Fruit fly (Drosophila melanogaster): ENCODE data around the gene CG18809.

CG18809 gene

DNA sequence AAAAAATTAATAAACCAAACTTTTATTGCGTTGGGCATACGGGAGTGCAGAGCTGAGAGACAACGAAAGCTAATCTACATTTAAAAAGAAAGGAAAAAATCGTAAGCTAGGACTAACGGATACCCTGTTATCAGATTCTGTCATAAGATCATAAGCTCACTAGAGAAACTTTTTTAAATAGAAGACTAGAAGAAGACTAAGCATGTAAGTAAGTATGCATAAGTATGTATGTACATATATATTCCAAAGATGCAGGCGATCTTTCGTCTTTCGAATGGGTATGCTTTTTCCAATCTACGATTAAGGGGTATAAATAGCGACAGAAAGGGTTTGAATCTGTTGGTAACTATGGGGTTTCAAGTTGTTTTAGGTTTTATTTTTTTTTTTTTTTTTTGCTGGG, 40.7 kb upstream of the CG18809 start (continued):
- peak; percentile 27; the same call in 1 of the 2 replicates for TF ChIP-seq lmd (GFP tag; IDR thresholded peaks at IDR 0.05)
- no peak for TF ChIP-seq hkb (optimal IDR thresholded peaks at IDR 0.05)
- TF ChIP-seq hkb (GFP tag; IDR thresholded peaks at IDR 0.05): no peak
- 0 out of 3 replicates have a peak, but pooled peaks have one; percentile 31 for TF ChIP-seq CG17361 (GFP tag; IDR thresholded peaks at IDR 0.05)
- no peak for TF ChIP-seq dati (GFP tag; IDR thresholded peaks at IDR 0.05)
- peak; percentile 39; the same call in 1 of the 2 replicates for TF ChIP-seq CG1024 (GFP tag; IDR thresholded peaks at IDR 0.05)
- TF ChIP-seq Awh (GFP tag; IDR thresholded peaks at IDR 0.05): 0 out of 2 replicates have a peak, but pooled peaks have one; percentile 8
- peak; percentile 8 for TF ChIP-seq Dip3 (GFP tag; optimal IDR thresholded peaks at IDR 0.05)
- TF ChIP-seq MBD-R2 (GFP tag; IDR thresholded peaks at IDR 0.05): no peak
- TF ChIP-seq tin (GFP tag; optimal IDR thresholded peaks at IDR 0.05): no peak
- no peak for TF ChIP-seq CG9932 (GFP tag; IDR thresholded peaks at IDR 0.05)
- TF ChIP-seq trh (GFP tag; optimal IDR thresholded peaks at IDR 0.05): no peak
- TF ChIP-seq ab (GFP tag; optimal IDR thresholded peaks at IDR 0.05): no peak
- TF ChIP-seq CG12391 (tag; optimal IDR thresholded peaks at IDR 0.05): peak; percentile 42
- TF ChIP-seq nerfin-2 (GFP tag; IDR thresholded peaks at IDR 0.05; ENCODE audit: partially characterized antibody): no peak
- no peak for TF ChIP-seq Oaz (GFP tag; IDR thresholded peaks at IDR 0.05)
- TF ChIP-seq so (GFP tag; IDR thresholded peaks at IDR 0.05): no peak
- no peak for TF ChIP-seq MTF-1 (GFP tag; optimal IDR thresholded peaks at IDR 0.05; ENCODE audit: borderline replicate concordance)
- TF ChIP-seq Pdp1 (GFP tag; optimal IDR thresholded peaks at IDR 0.05): peak; percentile 1 to 13
- no peak for TF ChIP-seq Mad (GFP tag; optimal IDR thresholded peaks at IDR 0.05)
- no peak for TF ChIP-seq HHEX (GFP tag; optimal IDR thresholded peaks at IDR 0.05)
- no peak for TF ChIP-seq knrl (GFP tag; IDR thresholded peaks at IDR 0.05; ENCODE audit: partially characterized antibody)
- peak; percentile 63 for TF ChIP-seq CG2712 (tag; optimal IDR thresholded peaks at IDR 0.05)
- TF ChIP-seq CG10431 (GFP tag; optimal IDR thresholded peaks at IDR 0.05): no peak
- TF ChIP-seq YL-1 (GFP tag; optimal IDR thresholded peaks at IDR 0.05): no peak
- no peak for TF ChIP-seq E2f2 (GFP tag; IDR thresholded peaks at IDR 0.05)
- no peak for TF ChIP-seq br (optimal IDR thresholded peaks at IDR 0.05)
- TF ChIP-seq Sox100B (GFP tag; optimal IDR thresholded peaks at IDR 0.05): no peak
- TF ChIP-seq Eip74EF (GFP tag; optimal IDR thresholded peaks at IDR 0.05): no peak
- peak; percentile 33 for TF ChIP-seq nmo (GFP tag; optimal IDR thresholded peaks at IDR 0.05)
- TF ChIP-seq Atf6 (GFP tag; IDR thresholded peaks at IDR 0.05): no peak
- TF ChIP-seq bab2 (GFP tag; optimal IDR thresholded peaks at IDR 0.05): no peak
- no peak for TF ChIP-seq aop (GFP tag; IDR thresholded peaks at IDR 0.05)
- no peak for TF ChIP-seq GATAe (GFP tag; conservative IDR thresholded peaks at IDR 0.05)
- TF ChIP-seq CG2129 (GFP tag; IDR thresholded peaks at IDR 0.05; ENCODE audit: partially characterized antibody): no peak
- TF ChIP-seq cwo (GFP tag; optimal IDR thresholded peaks at IDR 0.05): no peak
- peak; percentile 29 for TF ChIP-seq fd96Cb (tag; optimal IDR thresholded peaks at IDR 0.05)
- TF ChIP-seq Chrac-16 (GFP tag; optimal IDR thresholded peaks at IDR 0.05): peak; percentile 23
- TF ChIP-seq CG8281 (tag; optimal IDR thresholded peaks at IDR 0.05): no peak
- 0 out of 3 replicates have a peak, but pooled peaks have one; percentile 21 for TF ChIP-seq CG7357 (GFP tag; IDR thresholded peaks at IDR 0.05)
- TF ChIP-seq pros (GFP tag; optimal IDR thresholded peaks at IDR 0.05): no peak
- no peak for TF ChIP-seq CG18011 (GFP tag; optimal IDR thresholded peaks at IDR 0.05)
- TF ChIP-seq ssp (GFP tag; IDR thresholded peaks at IDR 0.05): no peak
- peak; percentile 20; the same call in 1 of the 3 replicates for TF ChIP-seq croc (GFP tag; conservative IDR thresholded peaks at IDR 0.05)
- no peak for TF ChIP-seq peb (GFP tag; IDR thresholded peaks at IDR 0.05)
- TF ChIP-seq CG8924 (tag; optimal IDR thresholded peaks at IDR 0.05): no peak
- TF ChIP-seq CG7928 (GFP tag; optimal IDR thresholded peaks at IDR 0.05): no peak
- TF ChIP-seq dysf (GFP tag; IDR thresholded peaks at IDR 0.05): peak; percentile 26; the same call in 1 of the 3 replicates
- no peak for TF ChIP-seq CG11560 (tag; IDR thresholded peaks at IDR 0.05)
- TF ChIP-seq CG16779 (GFP tag; IDR thresholded peaks at IDR 0.05): no peak
- no peak for TF ChIP-seq Sry-δ (GFP tag; optimal IDR thresholded peaks at IDR 0.05)
- TF ChIP-seq schlank (tag; optimal IDR thresholded peaks at IDR 0.05): no peak

All from whole organism, embryonic.